Worm (Caenorhabditis elegans) whole organism, L4 larva: ENCODE measurements around the gene F54D5.3.

Source experiments
- R02D3.7 ChIP-seq: fragments of 150-350 bp; sonication (generic microtip); optimal IDR thresholded peaks from 3 replicates; lab custom pipeline; 2014; ENCODE audit warnings: missing biosample characterization, missing genetic modification characterization
- lsy-2 ChIP-seq, 2 experiments: fragments of 150-350 bp in 1 of 2; sonication (generic microtip) in 1 of 2; optimal IDR thresholded peaks; 2 replicates each; lab custom pipeline; 2014 to 2017; ENCODE audit warnings: missing biosample characterization in 2 of 2, missing genetic modification characterization in 2 of 2
- pha-4 ChIP-seq, 2 experiments: fragments of 150-350 bp in 1 of 2; fragments of 200-800 bp in 1 of 2; sonication (Bioruptor generic) in 1 of 2; IDR thresholded peaks in 1 of 2; optimal IDR thresholded peaks in 1 of 2; 2 replicates each; pipeline versions ENCODE4 v1.3.6 to Lab custom; 2014 to 2022; ENCODE audit warnings: missing genetic modification characterization in 2 of 2, missing genetic modification reagents in 2 of 2, missing biosample characterization in 1 of 2, missing compliant biosample characterization in 1 of 2
- skn-1 ChIP-seq: fragments of 150-350 bp; optimal IDR thresholded peaks from 2 replicates; lab custom pipeline; 2014; ENCODE audit warnings: missing biosample characterization, missing genetic modification characterization
- unc-62 ChIP-seq, 3 experiments: fragments of 150-350 bp in 1 of 3; sonication (generic microtip); optimal IDR thresholded peaks in 2 of 3; peaks in 1 of 3; 1 replicate in 1 of 3; 2 replicates in 2 of 3; lab custom pipeline; 2014 to 2017; ENCODE audit warnings: missing biosample characterization in 3 of 3, missing genetic modification characterization in 3 of 3, missing genetic modification reagents in 3 of 3, missing genotype in 1 of 3

- TF ChIP-seq pha-4 (GFP tag; IDR thresholded peaks at IDR 0.05; lab: Robert Waterston, UW) (no peak), pha-4 (tag; optimal IDR thresholded peaks at IDR 0.05; lab: Kevin White, UChicago) (no peak), R02D3.7 (tag; lab: Kevin White, UChicago) (no peak), lsy-2 (tag; optimal IDR thresholded peaks at IDR 0.05; lab: Kevin White, UChicago) (no peak), skn-1 (tag; lab: Kevin White, UChicago) (no peak), unc-62 (GFP tag; optimal IDR thresholded peaks at IDR 0.05 in 1 of 2; lab: Kevin White, UChicago) (no peak), unc-62 (tag; optimal IDR thresholded peaks at IDR 0.05; lab: Kevin White, UChicago) (no peak)
Measured at ce11 chrII:11582698-11583097, 11.1 kb downstream of the F54D5.3 start, which contains the start of gene ints-7.
